Fruit fly (Drosophila melanogaster) whole organism, embryonic: ENCODE data around the gene trus.

Experiments
- CG3065 ChIP-seq: fragments of 200-800 bp; sonication (Bioruptor generic); optimal IDR thresholded peaks from 2 replicates; lab custom pipeline; 2016; ENCODE audit warnings: missing biosample characterization, missing genetic modification characterization
- CG9817 ChIP-seq: fragments of 200-800 bp; sonication (Bioruptor generic); optimal IDR thresholded peaks from 2 replicates; lab custom pipeline; 2018; ENCODE audit warnings: missing biosample characterization, mild to moderate bottlenecking, missing genetic modification characterization, moderate library complexity
- Opbp ChIP-seq: fragments of 200-800 bp; sonication (Bioruptor generic); IDR thresholded peaks from 3 replicates; pipeline ENCODE4 v1.3.6; 2022; ENCODE audit warnings: missing biosample characterization, missing genetic modification characterization; ENCODE audit not compliant: partially characterized antibody
- Xbp1 ChIP-seq: fragments of 200-800 bp; sonication (Bioruptor generic); optimal IDR thresholded peaks from 3 replicates; lab custom pipeline; 2016; ENCODE audit warnings: missing biosample characterization, mild to moderate bottlenecking, missing genetic modification characterization
- bsh ChIP-seq, 2 experiments: fragments of 200-800 bp; sonication (Bioruptor generic); optimal IDR thresholded peaks; 2 replicates each; lab custom pipeline; 2017 to 2018; ENCODE audit warnings: mild to moderate bottlenecking in 2 of 2, missing biosample characterization in 2 of 2, missing genetic modification characterization in 2 of 2, moderate library complexity in 1 of 2
- cad ChIP-seq: fragments of >200 bp; optimal IDR thresholded peaks from 2 replicates; lab custom pipeline; 2017; ENCODE audit warnings: missing biosample characterization, missing genetic modification characterization
- gem ChIP-seq: fragments of 200-800 bp; sonication (Bioruptor generic); optimal IDR thresholded peaks from 2 replicates; lab custom pipeline; 2019; ENCODE audit warnings: missing biosample characterization, mild to moderate bottlenecking, missing genetic modification characterization, moderate library complexity
- oc ChIP-seq: fragments of 200-800 bp; sonication (Bioruptor generic); optimal IDR thresholded peaks from 2 replicates; lab custom pipeline; 2018; ENCODE audit warnings: missing biosample characterization, mild to moderate bottlenecking, missing genetic modification characterization, moderate library complexity
- psq ChIP-seq: fragments of 200-800 bp; sonication (Bioruptor generic); optimal IDR thresholded peaks from 2 replicates; lab custom pipeline; 2017; ENCODE audit warnings: missing biosample characterization, missing genetic modification characterization
- twi ChIP-seq: fragments of 200-800 bp; optimal IDR thresholded peaks from 2 replicates; lab custom pipeline; 2019; ENCODE audit warnings: missing biosample characterization, mild to moderate bottlenecking, missing genetic modification characterization, moderate library complexity
- unpg ChIP-seq: fragments of 200-800 bp; sonication (Bioruptor generic); optimal IDR thresholded peaks from 3 replicates; lab custom pipeline; 2018; ENCODE audit warnings: missing biosample characterization, mild to moderate bottlenecking, missing genetic modification characterization, moderate library complexity

dm6 chr3R:12423997-12424396 is 32.4 kb upstream of the trus start:
- TF ChIP-seq gem (tag; lab: Kevin White, UChicago) (no peak), cad (GFP tag; lab: Kevin White, UChicago) (no peak), Xbp1 (no peak), bsh (GFP tag; optimal IDR thresholded peaks at IDR 0.05; lab: Kevin White, UChicago) (no peak), CG9817 (tag; lab: Kevin White, UChicago) (no peak), oc (tag; lab: Kevin White, UChicago) (no peak), CG3065 (GFP tag; lab: Kevin White, UChicago) (no peak), Opbp (GFP tag; lab: Robert Waterston, UW) (no peak), psq (no peak), unpg (GFP tag; lab: Kevin White, UChicago) (no peak), twi (tag; lab: Kevin White, UChicago) (no peak)
